In genomic region chrX:2877433-2877832, ce11 we compare ENCODE assay signal across 3 worm cellular contexts.
A peak's percentile ranks its signal among the peaks of the same experiment; 100 is the strongest.
TF ChIP-seq lines count a peak whose summit lies in the region.

No protein-coding gene starts in this region.

TF ChIP-seq in whole organism, L1 larva, 84 proteins besides CTCF, POLR2A, EP300 and RAD21:
- no peak for TF ChIP-seq unc-86 (tag; optimal IDR thresholded peaks at IDR 0.05; lab: Kevin White, UChicago)
- no peak for TF ChIP-seq dsc-1 (tag; optimal IDR thresholded peaks at IDR 0.05; lab: Kevin White, UChicago)
- TF ChIP-seq nhr-85 (tag; lab: Kevin White, UChicago): peak; percentile 59
- peak; percentile 30 for TF ChIP-seq lin-14 (GFP tag; optimal IDR thresholded peaks at IDR 0.05; lab: Kevin White, UChicago)
- no peak for TF ChIP-seq alr-1 (tag; optimal IDR thresholded peaks at IDR 0.05; lab: Kevin White, UChicago; ENCODE audit: borderline replicate concordance)
- no peak for TF ChIP-seq efl-3 (GFP tag; optimal IDR thresholded peaks at IDR 0.05; lab: Kevin White, UChicago)
- no peak for TF ChIP-seq ztf-11 (tag; optimal IDR thresholded peaks at IDR 0.05; lab: Kevin White, UChicago)
- no peak for TF ChIP-seq dpl-1 (GFP tag; optimal IDR thresholded peaks at IDR 0.05; lab: Kevin White, UChicago)
- TF ChIP-seq rnt-1 (tag; optimal IDR thresholded peaks at IDR 0.05; lab: Kevin White, UChicago): no peak
- no peak for TF ChIP-seq hlh-4 (tag; optimal IDR thresholded peaks at IDR 0.05; lab: Kevin White, UChicago)
- TF ChIP-seq C34B4.2 (tag; optimal IDR thresholded peaks at IDR 0.05; lab: Kevin White, UChicago): no peak
- no peak for TF ChIP-seq fkh-10 (GFP tag; optimal IDR thresholded peaks at IDR 0.05; lab: Kevin White, UChicago)

TF ChIP-seq in whole organism, L2 larva, 48 proteins besides CTCF, POLR2A, EP300 and RAD21:
- TF ChIP-seq ZK546.5 (tag; optimal IDR thresholded peaks at IDR 0.05; lab: Kevin White, UChicago) (no peak), nhr-25 (tag; optimal IDR thresholded peaks at IDR 0.05; lab: Kevin White, UChicago) (peak; percentile 3), nhr-23 (tag; optimal IDR thresholded peaks at IDR 0.05; lab: Kevin White, UChicago) (no peak)
TF ChIP-seq in whole organism, L2 larva: peak in this region for 1.

TF ChIP-seq in whole organism, L4 larva, 104 proteins besides CTCF, POLR2A, EP300 and RAD21:
- no peak for TF ChIP-seq hif-1 (tag; optimal IDR thresholded peaks at IDR 0.05; lab: Kevin White, UChicago)
- TF ChIP-seq nhr-25 (tag; optimal IDR thresholded peaks at IDR 0.05; lab: Kevin White, UChicago; ENCODE audit: borderline replicate concordance, insufficient read depth): peak; percentile 35
- TF ChIP-seq ceh-62 (tag; optimal IDR thresholded peaks at IDR 0.05; lab: Kevin White, UChicago): no peak
- no peak for TF ChIP-seq dpl-1 (GFP tag; optimal IDR thresholded peaks at IDR 0.05; lab: Kevin White, UChicago)
- TF ChIP-seq ama-1 (optimal IDR thresholded peaks at IDR 0.05; lab: Kevin White, UChicago): no peak
- TF ChIP-seq sdz-12 (GFP tag; optimal IDR thresholded peaks at IDR 0.05; lab: Kevin White, UChicago): no peak
- TF ChIP-seq dve-1 (tag; optimal IDR thresholded peaks at IDR 0.05; lab: Kevin White, UChicago; ENCODE audit: insufficient read depth): no peak
- TF ChIP-seq unc-62 (GFP tag; optimal IDR thresholded peaks at IDR 0.05 in 1 of 2; lab: Kevin White, UChicago): peak in 1 of 2 experiments; percentile 54
- TF ChIP-seq unc-62 (tag; optimal IDR thresholded peaks at IDR 0.05; lab: Kevin White, UChicago): no peak
- no peak for TF ChIP-seq Y5F2A.4 (GFP tag; optimal IDR thresholded peaks at IDR 0.05; lab: Kevin White, UChicago)
